Worm (Caenorhabditis elegans) whole organism, young adult: ENCODE data around the gene sfxn-5.

Source experiments
- F23B12.7 ChIP-seq: sonication (generic microtip); optimal IDR thresholded peaks from 2 replicates; lab custom pipeline; 2017; ENCODE audit warnings: missing genetic modification characterization, mild to moderate bottlenecking, missing compliant biosample characterization, antibody characterized with exemption, moderate library complexity; ENCODE audit not compliant: insufficient read depth
- F33H1.4 ChIP-seq: fragments of 200-800 bp; sonication (Bioruptor generic); IDR thresholded peaks from 2 replicates; pipeline ENCODE4 v1.3.6; 2022; ENCODE audit warnings: missing genetic modification reagents, missing genetic modification characterization, missing compliant biosample characterization
- F49E8.2 ChIP-seq: sonication (generic microtip); optimal IDR thresholded peaks from 3 replicates; lab custom pipeline; 2017; ENCODE audit warnings: missing genetic modification characterization, mild to moderate bottlenecking, missing compliant biosample characterization, antibody characterized with exemption, moderate library complexity; ENCODE audit not compliant: insufficient read depth
- F55B11.4 ChIP-seq: sonication (generic microtip); optimal IDR thresholded peaks from 2 replicates; lab custom pipeline; 2016; ENCODE audit warnings: missing compliant biosample characterization, missing genetic modification characterization, borderline replicate concordance; ENCODE audit not compliant: insufficient read depth
- F57A8.1 ChIP-seq: fragments of 200-800 bp; sonication (Bioruptor generic); optimal IDR thresholded peaks from 2 replicates; lab custom pipeline; 2018; ENCODE audit warnings: mild to moderate bottlenecking, missing genetic modification characterization, moderate library complexity, missing compliant biosample characterization
- K12H6.12 ChIP-seq: fragments of 200-800 bp; sonication (Bioruptor generic); optimal IDR thresholded peaks from 2 replicates; lab custom pipeline; 2018; ENCODE audit warnings: mild to moderate bottlenecking, missing genetic modification characterization, missing compliant biosample characterization
- Y79H2A.3 ChIP-seq: fragments of 200-800 bp; sonication (Bioruptor generic); conservative IDR thresholded peaks from 2 replicates; pipeline ENCODE4 v1.3.6; 2022; ENCODE audit warnings: missing genetic modification reagents, missing genetic modification characterization, missing compliant biosample characterization
- ZK185.1 ChIP-seq: sonication (generic microtip); optimal IDR thresholded peaks from 2 replicates; lab custom pipeline; 2016; ENCODE audit warnings: mild to moderate bottlenecking, missing genetic modification characterization, missing compliant biosample characterization; ENCODE audit not compliant: poor library complexity, severe bottlenecking
- ama-1 ChIP-seq, 3 experiments: fragments of 150-350 bp in 1 of 3; sonication (generic microtip) in 2 of 3; optimal IDR thresholded peaks; 2 replicates each; lab custom pipeline; 2014 to 2018; ENCODE audit warnings: missing biosample characterization in 2 of 3, missing genetic modification characterization in 2 of 3, missing genetic modification reagents in 2 of 3
- cebp-2 ChIP-seq: fragments of 200-800 bp; sonication (Bioruptor generic); IDR thresholded peaks from 2 replicates; pipeline ENCODE4 v1.3.6; 2022; ENCODE audit warnings: missing genetic modification characterization, missing compliant biosample characterization
- chd-7 ChIP-seq: sonication (generic microtip); optimal IDR thresholded peaks from 2 replicates; lab custom pipeline; 2016; ENCODE audit warnings: mild to moderate bottlenecking, missing genetic modification characterization, moderate library complexity, missing compliant biosample characterization
- dox-1 ChIP-seq: fragments of 200-800 bp; sonication (Bioruptor generic); IDR thresholded peaks from 2 replicates; pipeline ENCODE4 v1.3.6; 2022; ENCODE audit warnings: missing genetic modification reagents, missing genetic modification characterization, missing compliant biosample characterization
- dpff-1 ChIP-seq: sonication (generic microtip); optimal IDR thresholded peaks from 2 replicates; lab custom pipeline; 2017; ENCODE audit warnings: mild to moderate bottlenecking, missing genetic modification characterization, missing compliant biosample characterization
- dpl-1 ChIP-seq: fragments of 150-350 bp; optimal IDR thresholded peaks from 2 replicates; lab custom pipeline; 2014; ENCODE audit warnings: missing biosample characterization, missing genetic modification reagents, missing genetic modification characterization
- ekl-4 ChIP-seq: fragments of 200-800 bp; sonication (Bioruptor generic); IDR thresholded peaks from 2 replicates; pipeline ENCODE4 v1.3.6; 2022; ENCODE audit warnings: missing genetic modification reagents, missing genetic modification characterization, missing compliant biosample characterization
- hmg-20 ChIP-seq: fragments of 200-800 bp; sonication (Bioruptor generic); IDR thresholded peaks from 2 replicates; pipeline ENCODE4 v1.3.6; 2022; ENCODE audit warnings: missing genetic modification reagents, missing genetic modification characterization, missing compliant biosample characterization
- hsf-1 ChIP-seq: fragments of 200-800 bp; sonication (Bioruptor generic); IDR thresholded peaks from 2 replicates; pipeline ENCODE4 v1.3.6; 2022; ENCODE audit warnings: missing genetic modification reagents, missing genetic modification characterization, missing compliant biosample characterization
- let-607 ChIP-seq, 2 experiments: fragments of 200-800 bp in 1 of 2; sonication (Bioruptor generic) in 1 of 2; sonication (generic microtip) in 1 of 2; optimal IDR thresholded peaks; 2 replicates each; lab custom pipeline; 2016 to 2018; ENCODE audit warnings: mild to moderate bottlenecking in 2 of 2, missing compliant biosample characterization in 2 of 2, missing genetic modification characterization in 2 of 2, moderate library complexity in 2 of 2, missing genotype in 1 of 2
- lin-40 ChIP-seq: sonication (generic microtip); optimal IDR thresholded peaks from 2 replicates; lab custom pipeline; 2016; ENCODE audit warnings: missing genetic modification characterization, mild to moderate bottlenecking, missing compliant biosample characterization, missing genotype, missing genetic modification reagents
- lir-1 ChIP-seq: fragments of 200-800 bp; sonication (Bioruptor generic); conservative IDR thresholded peaks from 2 replicates; pipeline ENCODE4 v1.3.6; 2022; ENCODE audit warnings: missing genetic modification reagents, missing genetic modification characterization, missing compliant biosample characterization
- madf-10 ChIP-seq: sonication (generic microtip); optimal IDR thresholded peaks from 2 replicates; lab custom pipeline; 2016; ENCODE audit warnings: mild to moderate bottlenecking, missing genetic modification characterization, missing compliant biosample characterization
- mel-28 ChIP-seq: sonication (generic microtip); optimal IDR thresholded peaks from 2 replicates; lab custom pipeline; 2016; ENCODE audit warnings: borderline replicate concordance, mild to moderate bottlenecking, missing genetic modification characterization, missing compliant biosample characterization
- nhr-179 ChIP-seq: sonication (generic microtip); optimal IDR thresholded peaks from 2 replicates; lab custom pipeline; 2016; ENCODE audit warnings: mild to moderate bottlenecking, missing genetic modification characterization, missing compliant biosample characterization
- nhr-27 ChIP-seq: fragments of 200-800 bp; sonication (Bioruptor generic); optimal IDR thresholded peaks from 2 replicates; lab custom pipeline; 2018; ENCODE audit warnings: mild to moderate bottlenecking, missing genetic modification characterization, moderate library complexity, missing compliant biosample characterization
- nhr-80 ChIP-seq: sonication (generic microtip); optimal IDR thresholded peaks from 2 replicates; lab custom pipeline; 2016; ENCODE audit warnings: missing genetic modification characterization, missing compliant biosample characterization
- pbrm-1 ChIP-seq: fragments of 200-800 bp; sonication (Bioruptor generic); IDR thresholded peaks from 2 replicates; pipeline ENCODE4 v1.3.6; 2022; ENCODE audit warnings: missing genetic modification reagents, missing genetic modification characterization, missing compliant biosample characterization
- rec-8 ChIP-seq, 2 experiments: sonication (generic microtip); optimal IDR thresholded peaks; 2 replicates each; lab custom pipeline; 2016; ENCODE audit warnings: mild to moderate bottlenecking in 2 of 2, missing genetic modification characterization in 2 of 2, missing genetic modification reagents in 2 of 2, missing genotype in 2 of 2, missing biosample characterization in 1 of 2, missing compliant biosample characterization in 1 of 2, moderate library complexity in 1 of 2
- snpc-4 ChIP-seq, 5 experiments: fragments of 150-350 bp in 1 of 5; sonication (generic microtip) in 4 of 5; optimal IDR thresholded peaks; 2 replicates each; lab custom pipeline; 2014 to 2018; ENCODE audit warnings: missing genetic modification characterization in 5 of 5, missing biosample characterization in 3 of 5, antibody characterized with exemption in 2 of 5, mild to moderate bottlenecking in 2 of 5, missing compliant biosample characterization in 2 of 5, missing genotype in 2 of 5, moderate library complexity in 2 of 5, missing genetic modification reagents in 1 of 5
- sptf-2 ChIP-seq: fragments of 200-800 bp; sonication (Bioruptor generic); optimal IDR thresholded peaks from 2 replicates; lab custom pipeline; 2018; ENCODE audit warnings: mild to moderate bottlenecking, missing genetic modification characterization, missing compliant biosample characterization
- tbp1 ChIP-seq: fragments of 200-800 bp; sonication (Bioruptor generic); optimal IDR thresholded peaks from 2 replicates; lab custom pipeline; 2018; ENCODE audit warnings: mild to moderate bottlenecking, missing genetic modification characterization, missing compliant biosample characterization
- tbx-9 ChIP-seq: sonication (generic microtip); optimal IDR thresholded peaks from 2 replicates; lab custom pipeline; 2016; ENCODE audit warnings: borderline replicate concordance, missing genetic modification characterization, inconsistent platforms, missing compliant biosample characterization
- tlf-1 ChIP-seq: fragments of 200-800 bp; sonication (Bioruptor generic); optimal IDR thresholded peaks from 2 replicates; lab custom pipeline; 2018; ENCODE audit warnings: mild to moderate bottlenecking, missing genetic modification characterization, missing compliant biosample characterization
- ztf-22 ChIP-seq: fragments of 200-800 bp; sonication (Bioruptor generic); optimal IDR thresholded peaks from 2 replicates; lab custom pipeline; 2018; ENCODE audit warnings: mild to moderate bottlenecking, missing genetic modification characterization, moderate library complexity, missing compliant biosample characterization
- ztf-3 ChIP-seq: fragments of 200-800 bp; sonication (Bioruptor generic); optimal IDR thresholded peaks from 2 replicates; lab custom pipeline; 2018; ENCODE audit warnings: mild to moderate bottlenecking, missing genetic modification characterization, missing compliant biosample characterization

Gene sfxn-5

ce11 chrII:8106921-8107695 is 2.3 kb upstream of the sfxn-5 start, which contains the start of the genes chst-1 and C41C4.9 (continued):
- TF ChIP-seq ama-1 (optimal IDR thresholded peaks at IDR 0.05; lab: Kevin White, UChicago) (no peak), ama-1 (GFP tag; optimal IDR thresholded peaks at IDR 0.05; lab: Kevin White, UChicago) (peak in 1 of 2 experiments; percentile 86), ZK185.1 (tag; lab: Kevin White, UChicago) (peak; percentile 80), F55B11.4 (tag; lab: Kevin White, UChicago) (peak; percentile 35), ztf-22 (GFP tag; lab: Kevin White, UChicago) (peak; percentile 91), pbrm-1 (GFP tag; lab: Robert Waterston, UW) (no peak; the same call in 1 of the 2 replicates), hmg-20 (peak; percentile 75), nhr-80 (tag; lab: Kevin White, UChicago) (peak; percentile 75), chd-7 (tag; lab: Kevin White, UChicago) (peak; percentile 88), mel-28 (tag; lab: Kevin White, UChicago) (no peak), dpl-1 (GFP tag; lab: Kevin White, UChicago) (no peak), snpc-4 (GFP tag; optimal IDR thresholded peaks at IDR 0.05; lab: Kevin White, UChicago) (peak; percentile 67), snpc-4 (tag; optimal IDR thresholded peaks at IDR 0.05; lab: Kevin White, UChicago) (peak in 2 of 4 experiments; percentile 74 to 75), nhr-179 (tag; lab: Kevin White, UChicago) (peak; percentile 67), rec-8 (tag; optimal IDR thresholded peaks at IDR 0.05; lab: Kevin White, UChicago) (peak; percentile 85 to 97), sptf-2 (GFP tag; lab: Kevin White, UChicago) (peak; percentile 94), lir-1 (no peak; the same call in 1 of the 2 replicates)

- TF ChIP-seq lin-40 (tag; lab: Kevin White, UChicago) (no peak), hsf-1 (GFP tag; lab: Robert Waterston, UW) (no peak), let-607 (tag; optimal IDR thresholded peaks at IDR 0.05; lab: Kevin White, UChicago) (no peak), F33H1.4 (GFP tag; lab: Robert Waterston, UW) (no peak), ztf-3 (GFP tag; lab: Kevin White, UChicago) (no peak)
Measured at ce11 chrII:8102041-8102440, 2.8 kb downstream of the sfxn-5 start, which contains the start of gene sre-2. sre-2 (minus strand) TSS chrII:8102141.

ce11 chrII:8099212-8099784 is 5.6 kb downstream of the sfxn-5 start:
- TF ChIP-seq F23B12.7 (tag; lab: Kevin White, UChicago) (no peak), K12H6.12 (tag; lab: Kevin White, UChicago) (no peak), tbp1 (GFP tag; lab: Kevin White, UChicago) (no peak), tbx-9 (tag; lab: Kevin White, UChicago) (no peak), F49E8.2 (tag; lab: Kevin White, UChicago) (no peak), madf-10 (tag; lab: Kevin White, UChicago) (no peak), F57A8.1 (GFP tag; lab: Kevin White, UChicago) (no peak), nhr-27 (no peak), dox-1 (no peak), Y79H2A.3 (GFP tag; lab: Robert Waterston, UW) (no peak), ekl-4 (GFP tag; lab: Robert Waterston, UW) (no peak), hmg-20 (no peak), dpff-1 (no peak), tlf-1 (no peak), cebp-2 (GFP tag; lab: Robert Waterston, UW) (no peak)
